Worm (Caenorhabditis elegans): ENCODE data around the gene hip-1.

DNA sequence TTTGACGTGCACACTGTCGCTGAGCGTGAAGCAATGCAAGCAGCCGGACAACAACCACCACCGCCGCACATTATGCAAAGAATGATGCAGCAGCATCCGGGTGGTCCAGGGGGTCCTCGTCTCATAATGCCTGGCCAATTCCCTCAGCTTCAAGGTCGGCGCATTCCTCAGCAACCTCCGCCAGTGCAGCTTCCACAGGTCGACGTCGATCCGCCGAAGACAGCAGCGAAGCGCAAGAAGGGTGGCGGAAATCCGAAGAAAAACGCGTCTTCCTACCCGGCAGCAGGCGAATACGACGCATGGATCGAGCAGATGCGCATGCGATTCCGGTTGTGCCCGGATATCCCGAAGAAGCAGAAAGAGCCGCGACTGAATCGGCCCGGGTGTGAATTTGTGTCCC lies 29.1 kb upstream of the hip-1 start:
- TF ChIP-seq ets-4 (tag; optimal IDR thresholded peaks at IDR 0.05) (no peak), lin-11 (tag; optimal IDR thresholded peaks at IDR 0.05) (no peak), Y22D7AL.16 (tag; optimal IDR thresholded peaks at IDR 0.05) (no peak), ceh-34 (tag; optimal IDR thresholded peaks at IDR 0.05) (no peak), nfya-1 (tag; optimal IDR thresholded peaks at IDR 0.05) (no peak), hlh-30 (tag; optimal IDR thresholded peaks at IDR 0.05; ENCODE audit: insufficient read depth) (no peak)
